Fruit fly (Drosophila melanogaster): ENCODE measurements around the gene VhaM9.7-a.

The VhaM9.7-a gene

DNA sequence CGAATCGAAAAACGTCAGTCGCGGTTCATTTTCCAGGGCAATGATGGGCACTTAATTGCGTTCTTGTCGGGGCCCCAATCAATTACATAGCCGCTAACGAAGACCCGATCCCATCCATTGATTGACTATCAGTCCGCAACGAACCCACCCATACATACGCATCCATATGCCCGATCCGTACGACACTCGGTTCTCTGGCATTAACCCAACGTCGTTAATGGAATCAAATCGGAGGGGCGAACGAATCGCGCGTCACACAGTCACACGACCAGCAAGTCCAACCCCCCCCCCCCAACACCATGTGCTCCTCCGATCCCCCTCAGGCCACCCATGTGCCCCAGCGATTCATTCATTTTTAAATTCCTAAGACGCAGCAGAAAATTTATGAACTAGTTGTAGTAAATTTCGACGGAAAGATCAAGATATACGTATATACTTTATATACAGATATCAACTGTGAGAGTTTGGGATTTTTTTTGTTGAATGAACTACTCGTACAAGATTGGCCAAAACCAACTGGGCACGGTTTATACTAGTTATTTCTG is 41.2 kb upstream of the VhaM9.7-a start (continued):
- no peak for TF ChIP-seq CG10431 (GFP tag; optimal IDR thresholded peaks at IDR 0.05)
- TF ChIP-seq tll (GFP tag; optimal IDR thresholded peaks at IDR 0.05): no peak
- peak; percentile 42; the same call in 1 of the 2 replicates for TF ChIP-seq vvl (GFP tag; IDR thresholded peaks at IDR 0.05)
- TF ChIP-seq Asciz (GFP tag; optimal IDR thresholded peaks at IDR 0.05): no peak
- no peak for TF ChIP-seq CoRest (tag; optimal IDR thresholded peaks at IDR 0.05)
- TF ChIP-seq CG4328 (GFP tag; optimal IDR thresholded peaks at IDR 0.05): peak; percentile 45
- 0 out of 2 replicates have a peak, but pooled peaks have one; percentile 26 for TF ChIP-seq ttk (GFP tag; IDR thresholded peaks at IDR 0.05)
- no peak for TF ChIP-seq CG10654 (GFP tag; optimal IDR thresholded peaks at IDR 0.05)
- peak; percentile 4; the same call in 2 of the 4 replicates for TF ChIP-seq Gug (GFP tag; IDR thresholded peaks at IDR 0.05)
- TF ChIP-seq repo (GFP tag; optimal IDR thresholded peaks at IDR 0.05): no peak
- no peak for TF ChIP-seq CG8281 (tag; optimal IDR thresholded peaks at IDR 0.05)
- TF ChIP-seq ATbp (GFP tag; optimal IDR thresholded peaks at IDR 0.05): no peak
- TF ChIP-seq CG11723 (GFP tag; optimal IDR thresholded peaks at IDR 0.05): no peak
- TF ChIP-seq grn (GFP tag; optimal IDR thresholded peaks at IDR 0.05): peak; percentile 84
- no peak for TF ChIP-seq CG2120 (GFP tag; optimal IDR thresholded peaks at IDR 0.05)
- no peak for TF ChIP-seq Dll (GFP tag; IDR thresholded peaks at IDR 0.05; ENCODE audit: partially characterized antibody)
- no peak for TF ChIP-seq HLH4C (GFP tag; IDR thresholded peaks at IDR 0.05; ENCODE audit: partially characterized antibody)
- TF ChIP-seq Hr78 (GFP tag; optimal IDR thresholded peaks at IDR 0.05): peak in 1 of 2 experiments; percentile 82
- no peak for TF ChIP-seq CG10274 (GFP tag; optimal IDR thresholded peaks at IDR 0.05)
- TF ChIP-seq CG8359 (GFP tag; optimal IDR thresholded peaks at IDR 0.05; ENCODE audit: borderline replicate concordance): no peak
- no peak for TF ChIP-seq p53 (GFP tag; optimal IDR thresholded peaks at IDR 0.05)
- TF ChIP-seq NFAT (GFP tag; IDR thresholded peaks at IDR 0.05): peak; percentile 68; the same call in 1 of the 2 replicates
- TF ChIP-seq CrebB (tag; optimal IDR thresholded peaks at IDR 0.05): peak; percentile 37
- TF ChIP-seq schlank (tag; optimal IDR thresholded peaks at IDR 0.05): peak; percentile 48
- no peak for TF ChIP-seq ro (GFP tag; IDR thresholded peaks at IDR 0.05)
- TF ChIP-seq CG7786 (GFP tag; optimal IDR thresholded peaks at IDR 0.05): no peak
- TF ChIP-seq Fer1 (GFP tag; optimal IDR thresholded peaks at IDR 0.05): peak; percentile 6
- no peak for TF ChIP-seq CG32772 (GFP tag; IDR thresholded peaks at IDR 0.05)
- peak; percentile 79 for TF ChIP-seq exex (tag; optimal IDR thresholded peaks at IDR 0.05)
- TF ChIP-seq CG17912 (GFP tag; optimal IDR thresholded peaks at IDR 0.05): no peak
- 0 out of 2 replicates have a peak, but pooled peaks have one; percentile 15 for TF ChIP-seq E2f2 (GFP tag; IDR thresholded peaks at IDR 0.05)
- peak; percentile 63; the same call in 2 of the 3 replicates for TF ChIP-seq CG6175 (GFP tag; IDR thresholded peaks at IDR 0.05)
- TF ChIP-seq HmgZ (tag; optimal IDR thresholded peaks at IDR 0.05): peak; percentile 64
- no peak for TF ChIP-seq CkIIα-i1 (GFP tag; IDR thresholded peaks at IDR 0.05)
- no peak for TF ChIP-seq Mes4 (GFP tag; optimal IDR thresholded peaks at IDR 0.05)
- no peak for TF ChIP-seq CG30403 (GFP tag; optimal IDR thresholded peaks at IDR 0.05)
- TF ChIP-seq cwo (GFP tag; optimal IDR thresholded peaks at IDR 0.05): peak; percentile 99
- TF ChIP-seq CG30431 (GFP tag; optimal IDR thresholded peaks at IDR 0.05): no peak
- no peak for TF ChIP-seq psq (GFP tag; optimal IDR thresholded peaks at IDR 0.05)
- peak; percentile 10 for TF ChIP-seq nmo (GFP tag; optimal IDR thresholded peaks at IDR 0.05)
- no peak for TF ChIP-seq Dek (tag; optimal IDR thresholded peaks at IDR 0.05)
- no peak for TF ChIP-seq lmd (GFP tag; IDR thresholded peaks at IDR 0.05)
- no peak for TF ChIP-seq stc (GFP tag; IDR thresholded peaks at IDR 0.05)
- no peak for TF ChIP-seq CG14667 (GFP tag; IDR thresholded peaks at IDR 0.05)
- TF ChIP-seq Dref (GFP tag; IDR thresholded peaks at IDR 0.05): no peak; the same call in 1 of the 2 replicates
- TF ChIP-seq CG12769 (tag; optimal IDR thresholded peaks at IDR 0.05): peak; percentile 95
- no peak for TF ChIP-seq CG15601 (tag; optimal IDR thresholded peaks at IDR 0.05)
- peak; percentile 93 for TF ChIP-seq abd-A (tag; optimal IDR thresholded peaks at IDR 0.05)
- TF ChIP-seq crol (GFP tag; IDR thresholded peaks at IDR 0.05): peak; percentile 99
